Worm (Caenorhabditis elegans): Measurements from ENCODE around the gene ZK250.13.

Gene ZK250.13

DNA sequence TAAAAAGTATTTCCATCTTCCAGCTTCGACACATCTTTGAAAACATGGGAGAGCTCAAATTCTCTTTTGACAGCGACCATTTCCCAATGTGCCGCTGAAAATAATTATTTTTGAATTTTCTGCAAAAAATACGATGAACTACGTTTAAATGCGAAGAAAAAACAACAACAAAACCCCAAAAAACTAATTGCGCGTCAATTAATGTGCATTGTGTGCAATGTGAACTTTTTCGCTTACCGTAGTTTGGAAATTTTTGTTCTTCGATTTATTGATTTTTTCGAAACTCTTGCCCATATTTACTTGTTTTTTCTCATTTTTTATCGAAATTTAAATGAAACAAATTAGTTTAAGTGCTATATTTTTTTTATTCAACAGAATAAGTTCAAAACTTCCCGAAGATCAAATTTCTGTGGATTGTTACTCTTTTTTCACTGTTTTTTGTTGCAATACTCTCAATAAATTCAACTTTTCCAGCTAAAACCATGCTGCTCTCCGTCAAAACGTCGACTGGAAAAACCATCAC lies 16.8 kb downstream of the ZK250.13 start, which contains the start of the genes bath-2 and F52C6.4:
TSS of gene bath-2 (minus strand) at position 101 of the 523 bp plus-strand sequence.
TSS of gene F52C6.4 (plus strand) at position 473 of the 523 bp plus-strand sequence.
- no peak for TF ChIP-seq eyg-1 (tag; optimal IDR thresholded peaks at IDR 0.05)
- TF ChIP-seq npax-4 (tag; optimal IDR thresholded peaks at IDR 0.05), result no peak
- TF ChIP-seq unc-42 (tag; optimal IDR thresholded peaks at IDR 0.05), result no peak
- no peak for TF ChIP-seq nfya-1 (tag; optimal IDR thresholded peaks at IDR 0.05)
- no peak for TF ChIP-seq lin-11 (tag; optimal IDR thresholded peaks at IDR 0.05)
- TF ChIP-seq fax-1 (tag; optimal IDR thresholded peaks at IDR 0.05), result no peak
- no peak for TF ChIP-seq fkh-10 (GFP tag; optimal IDR thresholded peaks at IDR 0.05)
- no peak for TF ChIP-seq ama-1 (optimal IDR thresholded peaks at IDR 0.05)
- TF ChIP-seq sox-2 (GFP tag; IDR thresholded peaks at IDR 0.05), result no peak
- TF ChIP-seq fkh-6 (tag; optimal IDR thresholded peaks at IDR 0.05), result no peak
- TF ChIP-seq C38D4.7 (GFP tag; optimal IDR thresholded peaks at IDR 0.05), result no peak
- no peak for TF ChIP-seq ceh-22 (tag; optimal IDR thresholded peaks at IDR 0.05)

DNA sequence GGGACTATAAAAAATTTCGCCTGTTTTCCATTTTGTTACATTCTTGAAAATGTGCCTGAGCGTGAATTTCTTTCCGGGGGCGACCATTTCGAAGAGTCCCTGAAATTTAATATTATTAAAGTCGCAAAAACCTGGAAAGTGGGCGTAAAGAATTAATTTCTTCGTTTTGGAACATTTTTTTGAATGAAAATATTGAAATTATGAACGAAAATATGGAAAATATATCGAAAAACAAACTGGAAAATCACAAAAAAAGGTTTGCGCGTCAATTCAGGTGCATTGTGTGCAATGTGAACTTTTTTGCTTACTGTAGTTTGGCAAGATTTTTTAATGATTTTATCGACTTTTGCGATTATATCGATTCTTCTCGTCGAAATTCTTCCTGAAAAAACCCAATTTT lies 18.5 kb downstream of the ZK250.13 start, which contains the start of gene bath-7:
TSS of gene bath-7 (minus strand) at position 101 of the 400 bp plus-strand sequence.
- TF ChIP-seq pha-2 (tag; optimal IDR thresholded peaks at IDR 0.05) (no peak), gmeb-2 (tag; optimal IDR thresholded peaks at IDR 0.05) (no peak), hlh-13 (GFP tag; optimal IDR thresholded peaks at IDR 0.05) (no peak), mec-3 (tag; optimal IDR thresholded peaks at IDR 0.05; ENCODE audit: borderline replicate concordance) (no peak), ceh-19 (GFP tag; optimal IDR thresholded peaks at IDR 0.05) (no peak), F13H6.1 (tag; optimal IDR thresholded peaks at IDR 0.05) (no peak), ceh-14 (tag; optimal IDR thresholded peaks at IDR 0.05) (no peak), madf-2 (tag; optimal IDR thresholded peaks at IDR 0.05) (no peak), pat-9 (tag; optimal IDR thresholded peaks at IDR 0.05) (no peak), hlh-15 (tag; optimal IDR thresholded peaks at IDR 0.05) (no peak), C38D4.7 (GFP tag; optimal IDR thresholded peaks at IDR 0.05) (no peak), ceh-18 (tag; optimal IDR thresholded peaks at IDR 0.05) (no peak), ceh-2 (tag; optimal IDR thresholded peaks at IDR 0.05) (no peak), elt-2 (tag; optimal IDR thresholded peaks at IDR 0.05) (no peak), hlh-8 (tag; optimal IDR thresholded peaks at IDR 0.05) (no peak), ref-2 (tag; optimal IDR thresholded peaks at IDR 0.05) (no peak)

DNA sequence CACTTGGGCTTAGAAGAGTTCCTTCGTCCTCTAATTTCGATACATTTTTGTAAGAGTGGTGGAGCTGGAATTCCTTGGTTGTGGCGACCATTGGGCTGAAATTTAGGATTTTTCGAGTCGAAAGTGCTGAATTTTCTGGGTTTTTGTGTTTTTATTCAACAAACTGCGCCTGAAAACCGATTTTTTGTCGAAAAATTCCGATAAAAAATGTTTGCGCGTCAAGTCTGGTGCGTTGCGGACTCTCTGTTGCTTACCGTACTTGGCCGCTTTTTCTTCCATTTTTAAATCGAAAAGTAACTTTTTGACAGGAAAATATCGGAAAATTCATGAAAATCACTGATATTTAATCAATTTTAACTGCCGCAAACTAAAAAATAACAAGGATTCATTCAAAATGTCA lies 21.7 kb downstream of the ZK250.13 start, which contains the start of gene bath-4:
TSS of gene bath-4 (minus strand) at position 101 of the 400 bp plus-strand sequence.
- TF ChIP-seq ref-2 (tag; optimal IDR thresholded peaks at IDR 0.05), result no peak
- TF ChIP-seq ceh-18 (tag; optimal IDR thresholded peaks at IDR 0.05), result no peak
- TF ChIP-seq npax-4 (tag; optimal IDR thresholded peaks at IDR 0.05), result no peak
- no peak for TF ChIP-seq ahr-1 (tag; optimal IDR thresholded peaks at IDR 0.05)
- no peak for TF ChIP-seq unc-86 (tag; optimal IDR thresholded peaks at IDR 0.05)
- no peak for TF ChIP-seq odd-2 (tag; optimal IDR thresholded peaks at IDR 0.05)
- TF ChIP-seq tbx-2 (tag; optimal IDR thresholded peaks at IDR 0.05), result no peak

DNA sequence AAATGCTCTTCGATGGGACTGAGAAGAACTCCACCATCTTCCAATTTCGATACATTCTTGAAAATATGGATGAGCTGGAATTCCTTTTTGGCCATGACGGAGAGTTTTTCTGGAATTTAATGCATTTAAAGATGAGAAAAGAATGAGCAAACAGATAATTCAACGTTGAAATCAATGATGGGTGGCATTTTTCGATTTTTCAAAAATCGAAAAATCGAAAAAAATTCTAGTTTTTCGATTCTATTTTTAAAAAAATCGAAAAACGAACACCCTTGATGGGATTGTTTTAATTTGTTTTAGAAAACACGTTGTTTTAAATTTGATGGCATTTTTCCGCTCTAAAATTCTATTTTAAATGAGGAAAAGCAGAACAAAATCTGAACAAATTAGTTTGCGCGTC lies 26.8 kb downstream of the ZK250.13 start, which contains the start of gene math-31:
TSS of gene math-31 (minus strand) at position 101 of the 400 bp plus-strand sequence.
- TF ChIP-seq pha-4 (tag; optimal IDR thresholded peaks at IDR 0.05), result no peak
- no peak for TF ChIP-seq elt-2 (tag; optimal IDR thresholded peaks at IDR 0.05)
- no peak for TF ChIP-seq Y22D7AL.16 (tag; optimal IDR thresholded peaks at IDR 0.05)
- no peak for TF ChIP-seq zip-5 (tag; optimal IDR thresholded peaks at IDR 0.05)
- TF ChIP-seq pqm-1 (tag; optimal IDR thresholded peaks at IDR 0.05), result no peak
- TF ChIP-seq fkh-6 (tag; optimal IDR thresholded peaks at IDR 0.05), result no peak
- TF ChIP-seq npax-4 (tag; optimal IDR thresholded peaks at IDR 0.05), result no peak
- TF ChIP-seq F13H6.1 (tag; optimal IDR thresholded peaks at IDR 0.05), result no peak
- TF ChIP-seq ceh-34 (tag; optimal IDR thresholded peaks at IDR 0.05), result no peak
- TF ChIP-seq ceh-45 (GFP tag; IDR thresholded peaks at IDR 0.05), result no peak
- no peak for TF ChIP-seq C38D4.7 (GFP tag; optimal IDR thresholded peaks at IDR 0.05)
- TF ChIP-seq ceh-19 (GFP tag; optimal IDR thresholded peaks at IDR 0.05), result no peak
- no peak for TF ChIP-seq pat-9 (tag; optimal IDR thresholded peaks at IDR 0.05)
- TF ChIP-seq K02D7.2 (tag; optimal IDR thresholded peaks at IDR 0.05), result no peak
- TF ChIP-seq nfya-1 (tag; optimal IDR thresholded peaks at IDR 0.05), result no peak

Data from whole organism, late embryonic.